Worm (Caenorhabditis elegans) whole organism, L4/young adult: ENCODE results near the gene try-4.

ENCODE experiments used
- W03F9.2 ChIP-seq: fragments of 150-350 bp; optimal IDR thresholded peaks from 2 replicates; lab custom pipeline; 2014; ENCODE audit warnings: missing biosample characterization, missing genetic modification characterization
- dao-5 ChIP-seq: sonication (generic microtip); optimal IDR thresholded peaks from 2 replicates; lab custom pipeline; 2016; ENCODE audit warnings: missing genotype, missing genetic modification characterization, moderate library complexity, missing compliant biosample characterization
- him-1 ChIP-seq: sonication (generic microtip); optimal IDR thresholded peaks from 2 replicates; lab custom pipeline; 2016; ENCODE audit warnings: missing genotype, missing genetic modification reagents, missing genetic modification characterization, missing compliant biosample characterization

- TF ChIP-seq him-1 = no peak
- TF ChIP-seq dao-5 (tag; lab: Kevin White, UChicago) = no peak
- no peak for TF ChIP-seq W03F9.2 (tag; lab: Kevin White, UChicago)
Measured at ce11 chrV:20813646-20814045, 47.3 kb downstream of the try-4 start.
